Worm (Caenorhabditis elegans): Measurements from ENCODE around the gene rig-3.

ce11 chrX:6875273-6875672, 21.9 kb downstream of the rig-3 start:
- TF ChIP-seq egl-27 (tag; optimal IDR thresholded peaks at IDR 0.05) (no peak), fos-1 (tag; optimal IDR thresholded peaks at IDR 0.05) (no peak), daf-12 (tag; optimal IDR thresholded peaks at IDR 0.05) (no peak), nhr-76 (tag; optimal IDR thresholded peaks at IDR 0.05) (no peak), snpc-4 (tag; optimal IDR thresholded peaks at IDR 0.05) (no peak), unc-39 (tag; optimal IDR thresholded peaks at IDR 0.05) (no peak), nhr-237 (tag; optimal IDR thresholded peaks at IDR 0.05) (no peak), ama-1 (optimal IDR thresholded peaks at IDR 0.05) (no peak)
